Worm (Caenorhabditis elegans): Measurements from ENCODE around the gene W06G6.2.

The W06G6.2 gene

ce11 chrV:16600623-16601022 lies 28.5 kb upstream of the W06G6.2 start, which contains the start of gene T03E6.9:
Gene T03E6.9, minus strand, starts transcription at chrV:16600723.
- no peak for TF ChIP-seq hnd-1 (tag; optimal IDR thresholded peaks at IDR 0.05)
- no peak for TF ChIP-seq hmg-4 (GFP tag; optimal IDR thresholded peaks at IDR 0.05)
- TF ChIP-seq hmbx-1 (tag; optimal IDR thresholded peaks at IDR 0.05), result no peak
- TF ChIP-seq ets-7 (tag; optimal IDR thresholded peaks at IDR 0.05), result no peak
- TF ChIP-seq ceh-36 (tag; optimal IDR thresholded peaks at IDR 0.05), result no peak
- no peak for TF ChIP-seq pes-1 (GFP tag; IDR thresholded peaks at IDR 0.05)
- TF ChIP-seq sea-1 (GFP tag; conservative IDR thresholded peaks at IDR 0.05), result no peak
- no peak for TF ChIP-seq flt-1 (GFP tag; IDR thresholded peaks at IDR 0.05)
- TF ChIP-seq ceh-13 (GFP tag; optimal IDR thresholded peaks at IDR 0.05), result no peak
- no peak for TF ChIP-seq tra-4 (tag; optimal IDR thresholded peaks at IDR 0.05)
- TF ChIP-seq ama-1 (optimal IDR thresholded peaks at IDR 0.05), result no peak
- TF ChIP-seq F13C5.2 (tag; optimal IDR thresholded peaks at IDR 0.05), result no peak
- TF ChIP-seq scrt-1 (GFP tag; IDR thresholded peaks at IDR 0.05), result no peak
- no peak for TF ChIP-seq tbx-11 (GFP tag; IDR thresholded peaks at IDR 0.05)
- TF ChIP-seq tbx-37 (GFP tag; conservative IDR thresholded peaks at IDR 0.05), result no peak

- no peak for TF ChIP-seq hmbx-1 (tag; optimal IDR thresholded peaks at IDR 0.05)
These were observed 26.0 kb upstream of the W06G6.2 start, which contains the start of gene T03E6.8 for ce11 chrV:16603102-16603501. Gene T03E6.8, minus strand, starts transcription at chrV:16603202.

- TF ChIP-seq flt-1 (GFP tag; IDR thresholded peaks at IDR 0.05), result no peak
- no peak for TF ChIP-seq ceh-36 (tag; optimal IDR thresholded peaks at IDR 0.05)
- TF ChIP-seq tbx-37 (GFP tag; conservative IDR thresholded peaks at IDR 0.05), result no peak
- no peak for TF ChIP-seq hnd-1 (tag; optimal IDR thresholded peaks at IDR 0.05)
- TF ChIP-seq pes-1 (GFP tag; IDR thresholded peaks at IDR 0.05), result no peak
These were observed 24.8 kb upstream of the W06G6.2 start for ce11 chrV:16604301-16604700.

ce11 chrV:16605463-16605862 lies 23.6 kb upstream of the W06G6.2 start:
- no peak for TF ChIP-seq hmg-4 (GFP tag; optimal IDR thresholded peaks at IDR 0.05)
- no peak for TF ChIP-seq B0310.2 (tag; optimal IDR thresholded peaks at IDR 0.05)
- no peak for TF ChIP-seq hnd-1 (tag; optimal IDR thresholded peaks at IDR 0.05)
- TF ChIP-seq tbx-11 (GFP tag; IDR thresholded peaks at IDR 0.05), result no peak
- TF ChIP-seq ets-7 (tag; optimal IDR thresholded peaks at IDR 0.05), result no peak
- no peak for TF ChIP-seq pes-1 (GFP tag; IDR thresholded peaks at IDR 0.05)
- no peak for TF ChIP-seq flt-1 (GFP tag; IDR thresholded peaks at IDR 0.05)
- no peak for TF ChIP-seq tra-4 (tag; optimal IDR thresholded peaks at IDR 0.05)
- no peak for TF ChIP-seq aly-1 (tag; optimal IDR thresholded peaks at IDR 0.05)
- no peak for TF ChIP-seq scrt-1 (GFP tag; IDR thresholded peaks at IDR 0.05)
- no peak for TF ChIP-seq F13C5.2 (tag; optimal IDR thresholded peaks at IDR 0.05)
- no peak for TF ChIP-seq ceh-13 (GFP tag; optimal IDR thresholded peaks at IDR 0.05)

- TF ChIP-seq hmg-4 (GFP tag; optimal IDR thresholded peaks at IDR 0.05) (no peak), hmbx-1 (tag; optimal IDR thresholded peaks at IDR 0.05) (no peak), ets-7 (tag; optimal IDR thresholded peaks at IDR 0.05) (no peak), hnd-1 (tag; optimal IDR thresholded peaks at IDR 0.05) (no peak), pes-1 (GFP tag; IDR thresholded peaks at IDR 0.05) (no peak), F13C5.2 (tag; optimal IDR thresholded peaks at IDR 0.05) (no peak), ama-1 (optimal IDR thresholded peaks at IDR 0.05) (no peak), ceh-36 (tag; optimal IDR thresholded peaks at IDR 0.05) (no peak), sea-1 (GFP tag; conservative IDR thresholded peaks at IDR 0.05) (no peak), B0310.2 (tag; optimal IDR thresholded peaks at IDR 0.05) (no peak), flt-1 (GFP tag; IDR thresholded peaks at IDR 0.05) (no peak)
These were observed 22.8 kb upstream of the W06G6.2 start, which contains the start of gene Y32B12C.1 for ce11 chrV:16606313-16606712. Gene Y32B12C.1, plus strand, starts transcription at chrV:16606613.

- TF ChIP-seq hmbx-1 (tag; optimal IDR thresholded peaks at IDR 0.05), result no peak
These were observed 20.6 kb upstream of the W06G6.2 start for ce11 chrV:16608478-16608877.

ce11 chrV:16610094-16610493 lies 19.0 kb upstream of the W06G6.2 start:
- TF ChIP-seq scrt-1 (GFP tag; IDR thresholded peaks at IDR 0.05) (no peak), tra-4 (tag; optimal IDR thresholded peaks at IDR 0.05) (no peak), B0310.2 (tag; optimal IDR thresholded peaks at IDR 0.05) (no peak), sea-1 (GFP tag; conservative IDR thresholded peaks at IDR 0.05) (no peak), F13C5.2 (tag; optimal IDR thresholded peaks at IDR 0.05) (no peak), tbx-37 (GFP tag; conservative IDR thresholded peaks at IDR 0.05) (no peak), ceh-36 (tag; optimal IDR thresholded peaks at IDR 0.05) (no peak), aly-1 (tag; optimal IDR thresholded peaks at IDR 0.05) (no peak), flt-1 (GFP tag; IDR thresholded peaks at IDR 0.05) (no peak), ceh-13 (GFP tag; optimal IDR thresholded peaks at IDR 0.05) (no peak), tbx-11 (GFP tag; IDR thresholded peaks at IDR 0.05) (no peak), hmg-4 (GFP tag; optimal IDR thresholded peaks at IDR 0.05) (no peak), hmbx-1 (tag; optimal IDR thresholded peaks at IDR 0.05) (no peak), pes-1 (GFP tag; IDR thresholded peaks at IDR 0.05) (no peak), hnd-1 (tag; optimal IDR thresholded peaks at IDR 0.05) (no peak), ama-1 (optimal IDR thresholded peaks at IDR 0.05) (no peak)

ce11 chrV:16610791-16611385 lies 18.2 kb upstream of the W06G6.2 start, which contains the start of gene srw-54:
Gene srw-54, plus strand, starts transcription at chrV:16611335.
- TF ChIP-seq flt-1 (GFP tag; IDR thresholded peaks at IDR 0.05), result no peak

- TF ChIP-seq flt-1 (GFP tag; IDR thresholded peaks at IDR 0.05), result no peak
- TF ChIP-seq ceh-36 (tag; optimal IDR thresholded peaks at IDR 0.05), result no peak
- TF ChIP-seq aly-1 (tag; optimal IDR thresholded peaks at IDR 0.05), result no peak
- TF ChIP-seq hmg-4 (GFP tag; optimal IDR thresholded peaks at IDR 0.05), result no peak
- no peak for TF ChIP-seq F13C5.2 (tag; optimal IDR thresholded peaks at IDR 0.05)
- no peak for TF ChIP-seq B0310.2 (tag; optimal IDR thresholded peaks at IDR 0.05)
- no peak for TF ChIP-seq tbx-11 (GFP tag; IDR thresholded peaks at IDR 0.05)
- no peak for TF ChIP-seq ama-1 (optimal IDR thresholded peaks at IDR 0.05)
- TF ChIP-seq scrt-1 (GFP tag; IDR thresholded peaks at IDR 0.05), result no peak
- no peak for TF ChIP-seq hmbx-1 (tag; optimal IDR thresholded peaks at IDR 0.05)
- TF ChIP-seq ceh-13 (GFP tag; optimal IDR thresholded peaks at IDR 0.05), result no peak
- no peak for TF ChIP-seq tra-4 (tag; optimal IDR thresholded peaks at IDR 0.05)
- no peak for TF ChIP-seq pes-1 (GFP tag; IDR thresholded peaks at IDR 0.05)
- TF ChIP-seq tbx-37 (GFP tag; conservative IDR thresholded peaks at IDR 0.05), result no peak
- TF ChIP-seq sea-1 (GFP tag; conservative IDR thresholded peaks at IDR 0.05), result no peak
- TF ChIP-seq hnd-1 (tag; optimal IDR thresholded peaks at IDR 0.05), result no peak
- TF ChIP-seq ets-7 (tag; optimal IDR thresholded peaks at IDR 0.05), result no peak
These were observed 11.6 kb upstream of the W06G6.2 start, which contains the start of gene Y70C5A.4 for ce11 chrV:16617462-16617861. Gene Y70C5A.4, plus strand, starts transcription at chrV:16617762.

All from whole organism, early embryonic.